Worm (Caenorhabditis elegans) whole organism, early embryonic: Measurements from ENCODE around the gene F45G2.9.

ENCODE experiments used
- F13C5.2 ChIP-seq: sonication (generic microtip); optimal IDR thresholded peaks from 2 replicates; lab custom pipeline; 2017; ENCODE audit warnings: mild to moderate bottlenecking, missing genetic modification characterization, inconsistent platforms, missing compliant biosample characterization
- aly-1 ChIP-seq: sonication (generic microtip); optimal IDR thresholded peaks from 2 replicates; lab custom pipeline; 2016; ENCODE audit warnings: missing genetic modification characterization, missing compliant biosample characterization
- ama-1 ChIP-seq: fragments of 150-350 bp; optimal IDR thresholded peaks from 2 replicates; lab custom pipeline; 2014
- ceh-13 ChIP-seq: fragments of 200-800 bp; sonication (Bioruptor generic); optimal IDR thresholded peaks from 2 replicates; lab custom pipeline; 2018; ENCODE audit warnings: mild to moderate bottlenecking, missing genetic modification characterization, missing compliant biosample characterization
- ceh-36 ChIP-seq: sonication (generic microtip); optimal IDR thresholded peaks from 2 replicates; lab custom pipeline; 2016; ENCODE audit warnings: missing genetic modification characterization, inconsistent platforms, missing compliant biosample characterization
- ets-7 ChIP-seq: sonication (generic microtip); optimal IDR thresholded peaks from 2 replicates; lab custom pipeline; 2016; ENCODE audit warnings: missing genotype, missing genetic modification characterization, missing compliant biosample characterization
- sea-1 ChIP-seq: fragments of 200-800 bp; sonication (Bioruptor generic); conservative IDR thresholded peaks from 2 replicates; pipeline ENCODE4 v1.3.6; 2022; ENCODE audit warnings: missing genetic modification characterization, missing compliant biosample characterization
- tbx-11 ChIP-seq: fragments of 200-800 bp; sonication (Bioruptor generic); IDR thresholded peaks from 2 replicates; pipeline ENCODE4 v1.3.6; 2022; ENCODE audit warnings: missing genetic modification characterization, missing compliant biosample characterization
- tbx-37 ChIP-seq: fragments of 200-800 bp; sonication (Bioruptor generic); conservative IDR thresholded peaks from 2 replicates; pipeline ENCODE4 v1.3.6; 2022; ENCODE audit warnings: missing genetic modification reagents, missing genetic modification characterization, missing compliant biosample characterization

DNA sequence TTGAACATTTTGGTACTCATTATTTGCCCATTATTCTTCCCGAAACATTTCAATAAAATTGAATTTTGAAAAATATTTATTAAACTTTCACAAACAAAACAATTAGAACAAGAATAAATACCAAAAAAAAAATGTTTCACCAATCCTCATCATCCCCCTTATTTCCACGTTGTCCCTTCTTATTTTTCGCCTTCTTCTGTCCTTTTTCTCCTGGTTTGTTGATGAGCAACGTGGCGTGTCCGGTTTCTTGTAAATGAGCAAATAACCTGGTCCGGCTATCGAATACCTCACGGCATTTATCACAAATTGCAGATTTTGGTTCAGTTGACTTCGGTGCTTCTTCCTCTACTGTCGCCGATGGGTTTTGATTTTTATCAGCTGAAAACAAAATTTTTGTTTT is 46.0 kb downstream of the F45G2.9 start:
- TF ChIP-seq tbx-11 (GFP tag; lab: Robert Waterston, UW) (no peak), sea-1 (GFP tag; lab: Robert Waterston, UW) (no peak), ama-1 (lab: Kevin White, UChicago) (no peak), F13C5.2 (no peak), ceh-13 (no peak), ets-7 (tag; lab: Kevin White, UChicago) (no peak), aly-1 (tag; lab: Kevin White, UChicago) (no peak), tbx-37 (GFP tag; lab: Robert Waterston, UW) (no peak), ceh-36 (tag; lab: Kevin White, UChicago) (no peak)
